Fruit fly (Drosophila melanogaster) whole organism, embryonic: Measurements from ENCODE around the gene CheB38c.
A peak's percentile ranks its signal among the peaks of the same experiment; 100 is the strongest.

ENCODE experiments used
- Antp ChIP-seq: fragments of 200-800 bp; sonication (Bioruptor generic); optimal IDR thresholded peaks from 3 replicates; lab custom pipeline; 2016; ENCODE audit warnings: missing biosample characterization, missing genetic modification characterization
- Awh ChIP-seq: fragments of 200-800 bp; sonication (Bioruptor generic); IDR thresholded peaks from 2 replicates; pipeline ENCODE4, ENCODE4 v1.3.6; 2022; ENCODE audit warnings: missing biosample characterization, missing genetic modification characterization
- CG10654 ChIP-seq: fragments of 200-800 bp; sonication (Bioruptor generic); optimal IDR thresholded peaks from 2 replicates; lab custom pipeline; 2016; ENCODE audit warnings: missing biosample characterization, missing genetic modification characterization
- CG11723 ChIP-seq: fragments of 200-800 bp; sonication (Bioruptor generic); optimal IDR thresholded peaks from 2 replicates; lab custom pipeline; 2017; ENCODE audit warnings: missing biosample characterization, mild to moderate bottlenecking, missing genetic modification characterization
- CG1233 ChIP-seq: fragments of 200-800 bp; sonication (Bioruptor generic); optimal IDR thresholded peaks from 4 replicates; lab custom pipeline; 2018; ENCODE audit warnings: missing biosample characterization, mild to moderate bottlenecking, missing genetic modification characterization
- CG12769 ChIP-seq: fragments of 200-800 bp; sonication (Bioruptor generic); optimal IDR thresholded peaks from 2 replicates; lab custom pipeline; 2019; ENCODE audit warnings: missing biosample characterization, mild to moderate bottlenecking, missing genetic modification characterization, moderate library complexity
- CG13624 ChIP-seq: fragments of 200-800 bp; sonication (Bioruptor generic); optimal IDR thresholded peaks from 2 replicates; lab custom pipeline; 2016; ENCODE audit warnings: missing biosample characterization, missing genetic modification characterization
- CG17612 ChIP-seq: fragments of 200-800 bp; sonication (Bioruptor generic); IDR thresholded peaks from 2 replicates; pipeline ENCODE4 v1.3.6; 2022; ENCODE audit warnings: missing biosample characterization, missing genetic modification characterization
- CG18011 ChIP-seq: fragments of 200-800 bp; sonication (Bioruptor generic); optimal IDR thresholded peaks from 2 replicates; lab custom pipeline; 2017; ENCODE audit warnings: missing biosample characterization, missing genetic modification characterization, mild to moderate bottlenecking, moderate library complexity, missing genotype
- CG18262 ChIP-seq: fragments of 200-800 bp; optimal IDR thresholded peaks from 3 replicates; lab custom pipeline; 2019; ENCODE audit warnings: missing biosample characterization, mild to moderate bottlenecking, missing genetic modification characterization, moderate library complexity
- CG18476 ChIP-seq: fragments of 200-800 bp; sonication (Bioruptor generic); optimal IDR thresholded peaks from 2 replicates; lab custom pipeline; 2016; ENCODE audit warnings: missing biosample characterization, mild to moderate bottlenecking, missing genetic modification characterization
- CG18599 ChIP-seq: fragments of 200-800 bp; sonication (Bioruptor generic); optimal IDR thresholded peaks from 3 replicates; lab custom pipeline; 2017; ENCODE audit warnings: missing biosample characterization, missing genetic modification characterization, mild to moderate bottlenecking, moderate library complexity, missing genetic modification reagents
- CG2129 ChIP-seq: fragments of 200-800 bp; sonication (Bioruptor generic); IDR thresholded peaks from 2 replicates; pipeline ENCODE4 v1.3.6; 2022; ENCODE audit warnings: missing biosample characterization, missing genetic modification characterization; ENCODE audit not compliant: partially characterized antibody
- CG31224 ChIP-seq: fragments of 200-800 bp; sonication (Bioruptor generic); IDR thresholded peaks from 2 replicates; pipeline ENCODE4 v1.3.6; 2022; ENCODE audit warnings: missing biosample characterization, missing genetic modification characterization
- CG3281 ChIP-seq: fragments of 200-800 bp; sonication (Bioruptor generic); optimal IDR thresholded peaks from 3 replicates; lab custom pipeline; 2017; ENCODE audit warnings: missing biosample characterization, mild to moderate bottlenecking, missing genetic modification characterization
- CG4404 ChIP-seq: fragments of 200-800 bp; sonication (Bioruptor generic); IDR thresholded peaks from 2 replicates; pipeline ENCODE4 v1.3.6; 2022; ENCODE audit warnings: missing biosample characterization, missing genetic modification characterization
- CG7745 ChIP-seq: fragments of 200-800 bp; sonication (Bioruptor generic); optimal IDR thresholded peaks from 2 replicates; lab custom pipeline; 2018; ENCODE audit warnings: missing biosample characterization, mild to moderate bottlenecking, missing genetic modification characterization, moderate library complexity
- CG7786 ChIP-seq: fragments of 200-800 bp; sonication (Bioruptor generic); optimal IDR thresholded peaks from 2 replicates; lab custom pipeline; 2016; ENCODE audit warnings: missing biosample characterization, missing genetic modification characterization
- CG8281 ChIP-seq: fragments of 200-800 bp; sonication (Bioruptor generic); optimal IDR thresholded peaks from 2 replicates; lab custom pipeline; 2018; ENCODE audit warnings: missing biosample characterization, mild to moderate bottlenecking, missing genetic modification characterization, moderate library complexity
- CG8290 ChIP-seq, 3 experiments: fragments of 200-800 bp; sonication (Bioruptor generic); optimal IDR thresholded peaks; 2 replicates each; lab custom pipeline; 2016 to 2019; ENCODE audit warnings: missing biosample characterization in 3 of 3, missing genetic modification characterization in 3 of 3, mild to moderate bottlenecking in 2 of 3, moderate library complexity in 1 of 3
- CG9437 ChIP-seq: fragments of 200-800 bp; sonication (Bioruptor generic); optimal IDR thresholded peaks from 2 replicates; lab custom pipeline; 2018; ENCODE audit warnings: missing biosample characterization, mild to moderate bottlenecking, missing genetic modification characterization
- Dad ChIP-seq: fragments of 200-800 bp; sonication (Bioruptor generic); optimal IDR thresholded peaks from 3 replicates; lab custom pipeline; 2016; ENCODE audit warnings: missing biosample characterization, missing genetic modification characterization
- Dip3 ChIP-seq: fragments of 200-800 bp; sonication (Bioruptor generic); optimal IDR thresholded peaks from 3 replicates; lab custom pipeline; 2016; ENCODE audit warnings: missing biosample characterization, missing genetic modification characterization
- Dll ChIP-seq: fragments of 200-800 bp; sonication (Bioruptor generic); IDR thresholded peaks from 4 replicates; pipeline ENCODE4 v1.3.6; 2022; ENCODE audit warnings: missing biosample characterization, missing genetic modification characterization; ENCODE audit not compliant: partially characterized antibody
- Drgx ChIP-seq: fragments of 200-800 bp; sonication (Bioruptor generic); IDR thresholded peaks from 2 replicates; pipeline ENCODE4 v1.3.6; 2022; ENCODE audit warnings: missing biosample characterization, missing genetic modification characterization
- Lim3 ChIP-seq: fragments of 200-800 bp; sonication (Bioruptor generic); IDR thresholded peaks from 2 replicates; pipeline ENCODE4 v1.3.6; 2022; ENCODE audit warnings: missing biosample characterization, missing genetic modification characterization
- Med ChIP-seq: fragments of 200-800 bp; sonication (Bioruptor generic); peaks from one replicate; lab custom pipeline; 2016; ENCODE audit warnings: missing biosample characterization, missing genetic modification characterization, mild to moderate bottlenecking, inconsistent platforms, moderate library complexity
- Spps ChIP-seq: fragments of 200-800 bp; sonication (Bioruptor generic); optimal IDR thresholded peaks from 2 replicates; lab custom pipeline; 2018; ENCODE audit warnings: missing biosample characterization, mild to moderate bottlenecking, missing genetic modification characterization
- chinmo ChIP-seq: fragments of 200-800 bp; sonication (Bioruptor generic); IDR thresholded peaks from 4 replicates; pipeline ENCODE4 v1.3.6; 2022; ENCODE audit warnings: missing biosample characterization, missing genetic modification characterization; ENCODE audit not compliant: partially characterized antibody
- crp ChIP-seq, 2 experiments: fragments of 200-800 bp; sonication (Bioruptor generic); optimal IDR thresholded peaks; 2 replicates in 1 of 2; 3 replicates in 1 of 2; lab custom pipeline; 2017; ENCODE audit warnings: missing biosample characterization in 2 of 2, missing genetic modification characterization in 2 of 2, mild to moderate bottlenecking in 1 of 2, moderate library complexity in 1 of 2
- dysf ChIP-seq: fragments of 200-800 bp; sonication (Bioruptor generic); IDR thresholded peaks from 3 replicates; pipeline ENCODE4 v1.3.6; 2022; ENCODE audit warnings: missing biosample characterization, missing genetic modification characterization
- eve ChIP-seq, 2 experiments: fragments of >200 bp; optimal IDR thresholded peaks; 2 replicates each; lab custom pipeline; 2017; ENCODE audit warnings: missing biosample characterization in 2 of 2, missing genetic modification characterization in 2 of 2
- ftz-f1 ChIP-seq: fragments of 200-800 bp; sonication (Bioruptor generic); optimal IDR thresholded peaks from 2 replicates; lab custom pipeline; 2016; ENCODE audit warnings: missing biosample characterization, missing genetic modification characterization
- klu ChIP-seq: fragments of 200-800 bp; sonication (Bioruptor generic); IDR thresholded peaks from 2 replicates; pipeline ENCODE4 v1.3.6; 2022; ENCODE audit warnings: missing biosample characterization, missing genetic modification characterization
- pros ChIP-seq: fragments of 200-800 bp; sonication (Bioruptor generic); optimal IDR thresholded peaks from 3 replicates; lab custom pipeline; 2019; ENCODE audit warnings: missing biosample characterization, mild to moderate bottlenecking, missing genetic modification characterization, moderate library complexity
- tio ChIP-seq: fragments of 200-800 bp; sonication (Bioruptor generic); optimal IDR thresholded peaks from 2 replicates; lab custom pipeline; 2017; ENCODE audit warnings: missing biosample characterization, missing genetic modification characterization, inconsistent platforms
- tup ChIP-seq: fragments of 200-800 bp; sonication (Bioruptor generic); optimal IDR thresholded peaks from 2 replicates; lab custom pipeline; 2016; ENCODE audit warnings: missing biosample characterization, mild to moderate bottlenecking, missing genetic modification characterization, moderate library complexity

CheB38c gene

dm6 chr2L:20807617-20808509 is 12.8 kb downstream of the CheB38c start (continued):
- TF ChIP-seq CG7786 (GFP tag; lab: Kevin White, UChicago), result no peak
- TF ChIP-seq tup (GFP tag; lab: Kevin White, UChicago), result peak; percentile 29
- no peak for TF ChIP-seq CG11723 (GFP tag; lab: Kevin White, UChicago)
- no peak for TF ChIP-seq CG8290 (GFP tag; optimal IDR thresholded peaks at IDR 0.05; lab: Kevin White, UChicago)
- TF ChIP-seq CG8290 (tag; optimal IDR thresholded peaks at IDR 0.05; lab: Kevin White, UChicago), result peak in 1 of 2 experiments; percentile 4
- no peak for TF ChIP-seq Awh
- no peak for TF ChIP-seq Spps (tag; lab: Kevin White, UChicago)
- no peak for TF ChIP-seq tio
- TF ChIP-seq ftz-f1 (GFP tag; lab: Kevin White, UChicago), result no peak
- no peak for TF ChIP-seq Dip3 (GFP tag; lab: Kevin White, UChicago)
- TF ChIP-seq Lim3 (GFP tag; lab: Robert Waterston, UW), result no peak
- no peak for TF ChIP-seq Antp
- peak; percentile 52 for TF ChIP-seq CG18011 (GFP tag; lab: Kevin White, UChicago)
- TF ChIP-seq pros (GFP tag; lab: Kevin White, UChicago), result no peak
- peak; percentile 59; the same call in 1 of the 2 replicates for TF ChIP-seq Drgx (GFP tag; lab: Robert Waterston, UW)
- peak; percentile 51 for TF ChIP-seq CG1233 (GFP tag; lab: Kevin White, UChicago)
- TF ChIP-seq dysf (GFP tag; lab: Robert Waterston, UW), result peak; percentile 74
- no peak for TF ChIP-seq CG12769 (tag; lab: Kevin White, UChicago)
- no peak for TF ChIP-seq Dll
- TF ChIP-seq CG18262 (tag; lab: Kevin White, UChicago), result peak; percentile 39
- no peak for TF ChIP-seq CG2129 (GFP tag; lab: Robert Waterston, UW)
- TF ChIP-seq CG9437 (GFP tag; lab: Kevin White, UChicago), result no peak
- TF ChIP-seq CG18599 (GFP tag; lab: Kevin White, UChicago), result peak; percentile 82
- no peak for TF ChIP-seq CG4404 (GFP tag; lab: Robert Waterston, UW)

- TF ChIP-seq chinmo (0 out of 4 replicates have a peak, but pooled peaks have one; percentile 37), CG31224 (GFP tag; lab: Robert Waterston, UW) (no peak), CG17612 (GFP tag; lab: Robert Waterston, UW) (no peak), Med (GFP tag; lab: Kevin White, UChicago) (peak; percentile 67), klu (GFP tag; lab: Robert Waterston, UW) (0 out of 2 replicates have a peak, but pooled peaks have one; percentile 8), CG18476 (GFP tag; lab: Kevin White, UChicago) (no peak), Dad (GFP tag; lab: Kevin White, UChicago) (no peak), eve (GFP tag; optimal IDR thresholded peaks at IDR 0.05; lab: Kevin White, UChicago) (no peak), crp (GFP tag; optimal IDR thresholded peaks at IDR 0.05; lab: Kevin White, UChicago) (no peak), CG7745 (tag; lab: Kevin White, UChicago) (no peak), CG8281 (peak; percentile 91), CG10654 (GFP tag; lab: Kevin White, UChicago) (no peak), CG13624 (no peak), CG3281 (no peak)
Measured at dm6 chr2L:20806619-20807018, 14.0 kb downstream of the CheB38c start.
